Worm (Caenorhabditis elegans): Measurements from ENCODE around the gene tth-1.

DNA sequence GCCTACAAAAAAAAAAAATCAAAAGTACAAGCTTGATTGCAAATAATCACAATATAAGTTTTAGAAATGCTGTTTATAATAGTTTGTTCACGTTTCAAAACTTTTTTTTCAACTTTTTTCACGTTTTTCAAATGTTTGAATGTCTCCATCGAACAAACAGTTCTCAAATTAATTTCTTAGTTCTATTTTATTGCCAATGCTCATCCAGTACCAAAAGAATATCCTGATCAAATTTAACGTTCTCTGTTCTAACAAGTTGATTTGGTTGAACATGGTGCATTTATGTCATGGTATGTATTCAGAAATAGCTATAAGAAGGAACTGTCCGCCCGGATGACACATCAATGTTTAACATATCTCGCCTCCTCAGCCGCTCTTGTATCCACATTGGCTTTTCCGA lies 8.8 kb upstream of the tth-1 start, which contains the start of gene kin-9:
- TF ChIP-seq nhr-11 (tag; optimal IDR thresholded peaks at IDR 0.05) (no peak), snpc-4 (tag; optimal IDR thresholded peaks at IDR 0.05) (no peak), fkh-10 (GFP tag; optimal IDR thresholded peaks at IDR 0.05) (no peak), aha-1 (tag) (no peak), T20F7.1 (GFP tag; optimal IDR thresholded peaks at IDR 0.05) (no peak), Y105C5A.15 (GFP tag; IDR thresholded peaks at IDR 0.05) (no peak), gei-8 (GFP tag; optimal IDR thresholded peaks at IDR 0.05) (no peak)
